Worm (Caenorhabditis elegans): ENCODE results near the gene W05B10.3.

W05B10.3 gene

DNA sequence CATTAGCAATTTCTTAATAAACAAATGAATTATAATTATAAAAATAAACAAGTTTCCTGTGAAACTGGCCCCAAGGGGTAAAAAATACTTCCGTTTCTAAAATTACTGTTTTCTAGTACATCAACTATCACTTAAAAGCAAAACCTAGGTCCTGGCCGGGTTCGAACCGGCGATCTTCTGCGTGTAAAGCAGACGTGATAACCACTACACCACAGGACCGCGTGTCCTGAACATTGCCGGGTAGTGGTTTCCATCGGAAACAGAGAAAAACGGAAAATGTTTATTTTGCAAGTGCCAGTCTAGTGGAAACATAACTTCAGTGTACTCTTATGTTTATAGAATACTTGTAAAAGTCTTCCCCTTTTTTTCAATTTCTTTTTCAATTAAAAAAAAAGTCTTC lies 21.7 kb upstream of the W05B10.3 start:
- no peak for TF ChIP-seq mdl-1 (tag; optimal IDR thresholded peaks at IDR 0.05)
- peak; percentile 7 for TF ChIP-seq nhr-90 (tag; optimal IDR thresholded peaks at IDR 0.05; ENCODE audit: poor library complexity)
- TF ChIP-seq nhr-28 (tag; optimal IDR thresholded peaks at IDR 0.05) = no peak
- no peak for TF ChIP-seq unc-130 (tag; optimal IDR thresholded peaks at IDR 0.05)
- peak; percentile 15 for TF ChIP-seq nhr-20 (tag; optimal IDR thresholded peaks at IDR 0.05)

DNA sequence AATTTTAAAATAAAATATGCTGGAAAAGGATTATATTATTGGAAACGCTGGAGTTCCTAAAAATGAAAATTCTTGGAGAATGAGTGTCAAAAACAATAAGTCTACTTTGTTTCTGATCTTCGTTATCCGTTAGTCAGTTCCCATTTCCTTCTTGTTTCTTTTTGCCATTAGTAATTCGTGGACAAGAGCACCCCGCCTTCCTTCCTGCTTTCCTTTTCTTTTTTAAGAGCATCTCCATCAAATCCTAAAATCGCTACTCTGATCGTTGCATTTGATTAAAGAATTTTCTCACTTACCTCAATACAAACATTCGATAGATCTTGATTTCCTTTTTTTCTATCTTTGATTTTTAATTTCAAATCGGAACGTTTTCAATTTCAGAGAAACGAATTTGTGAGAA lies 18.3 kb upstream of the W05B10.3 start, which contains the start of gene frpr-15:
TSS of gene frpr-15 (plus strand) at position 301 of the 400 bp plus-strand sequence.
- TF ChIP-seq jun-1 (tag; optimal IDR thresholded peaks at IDR 0.05) = no peak
- peak; percentile 9 for TF ChIP-seq fkh-10 (GFP tag; optimal IDR thresholded peaks at IDR 0.05)

DNA sequence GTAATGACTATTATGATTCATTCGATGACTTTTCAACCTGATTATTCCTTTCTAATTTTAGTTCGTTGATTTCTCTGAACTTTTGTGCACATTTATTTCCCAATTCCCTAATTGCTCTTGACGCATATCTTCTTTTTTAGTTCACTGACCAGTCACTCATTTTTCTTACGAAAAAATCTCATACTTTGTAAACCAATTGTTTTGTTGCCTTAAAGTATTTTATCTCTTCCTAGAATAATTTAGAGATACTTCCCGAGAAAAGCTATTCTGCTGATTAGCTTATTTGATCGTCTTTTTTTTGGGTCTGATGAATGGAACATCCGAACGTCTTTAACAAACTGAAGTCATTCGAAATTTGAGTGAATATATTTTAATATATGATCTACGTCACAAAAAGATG lies 17.8 kb upstream of the W05B10.3 start:
- TF ChIP-seq dsc-1 (tag; optimal IDR thresholded peaks at IDR 0.05) = peak; percentile 64
- TF ChIP-seq dpl-1 (GFP tag; optimal IDR thresholded peaks at IDR 0.05) = no peak
- peak; percentile 53 for TF ChIP-seq ceh-8 (GFP tag; optimal IDR thresholded peaks at IDR 0.05)
- TF ChIP-seq vab-15 (tag; optimal IDR thresholded peaks at IDR 0.05) = no peak
- no peak for TF ChIP-seq lir-3 (tag; optimal IDR thresholded peaks at IDR 0.05; ENCODE audit: poor library complexity)

DNA sequence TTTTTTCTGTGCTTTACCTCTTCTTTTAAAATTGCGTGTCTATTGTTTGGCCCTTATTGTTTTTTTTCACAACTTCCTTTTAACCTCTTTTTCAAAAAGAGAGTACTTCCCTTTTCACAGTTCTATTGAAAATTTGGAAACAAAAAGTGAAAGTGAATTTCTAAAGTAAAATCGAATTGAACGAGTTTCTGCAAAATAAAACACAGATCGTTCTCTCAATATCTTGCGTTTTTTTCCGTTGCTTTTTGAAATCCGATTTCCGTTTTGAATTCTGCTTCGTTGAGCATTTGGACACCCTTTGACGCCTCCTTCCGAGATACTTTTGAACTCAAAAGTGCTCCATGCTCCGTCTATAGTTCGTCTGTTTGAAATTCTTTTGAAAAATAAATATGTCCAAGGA lies 14.8 kb upstream of the W05B10.3 start:
- TF ChIP-seq lin-14 (GFP tag; optimal IDR thresholded peaks at IDR 0.05) = peak; percentile 26
- no peak for TF ChIP-seq snu-23 (GFP tag; optimal IDR thresholded peaks at IDR 0.05)
- TF ChIP-seq nhr-237 (tag; optimal IDR thresholded peaks at IDR 0.05) = no peak
- no peak for TF ChIP-seq alr-1 (tag; optimal IDR thresholded peaks at IDR 0.05; ENCODE audit: borderline replicate concordance)
- peak; percentile 91 for TF ChIP-seq fkh-10 (GFP tag; optimal IDR thresholded peaks at IDR 0.05)

DNA sequence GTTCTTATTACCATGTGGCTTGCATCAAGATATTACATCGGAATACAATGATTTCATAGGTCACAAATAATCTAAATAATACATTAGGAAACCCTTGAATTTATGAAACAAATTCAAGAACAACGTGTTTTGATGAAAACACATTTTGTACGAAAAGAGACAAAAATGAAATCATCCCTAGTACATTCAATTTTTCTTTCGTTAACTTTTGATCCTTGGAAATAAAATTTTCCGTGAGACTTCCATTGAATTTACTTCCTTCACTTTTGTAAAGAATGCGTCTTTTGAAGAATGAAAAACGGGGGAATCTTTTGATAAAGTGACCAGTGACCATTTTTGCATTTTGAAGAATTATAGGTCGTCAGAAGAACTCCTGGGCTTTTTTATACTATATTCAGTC lies 12.2 kb upstream of the W05B10.3 start:
- no peak for TF ChIP-seq F16B12.6 (tag; optimal IDR thresholded peaks at IDR 0.05)
- TF ChIP-seq fkh-10 (GFP tag; optimal IDR thresholded peaks at IDR 0.05) = peak; percentile 83
- TF ChIP-seq lin-14 (GFP tag; optimal IDR thresholded peaks at IDR 0.05) = peak; percentile 2
- no peak for TF ChIP-seq isw-1 (GFP tag; IDR thresholded peaks at IDR 0.05)
- no peak for TF ChIP-seq pag-3 (tag; optimal IDR thresholded peaks at IDR 0.05; ENCODE audit: borderline replicate concordance, insufficient read depth)
- no peak for TF ChIP-seq nhr-76 (tag; optimal IDR thresholded peaks at IDR 0.05)
- TF ChIP-seq pax-3 (tag; optimal IDR thresholded peaks at IDR 0.05) = no peak

DNA sequence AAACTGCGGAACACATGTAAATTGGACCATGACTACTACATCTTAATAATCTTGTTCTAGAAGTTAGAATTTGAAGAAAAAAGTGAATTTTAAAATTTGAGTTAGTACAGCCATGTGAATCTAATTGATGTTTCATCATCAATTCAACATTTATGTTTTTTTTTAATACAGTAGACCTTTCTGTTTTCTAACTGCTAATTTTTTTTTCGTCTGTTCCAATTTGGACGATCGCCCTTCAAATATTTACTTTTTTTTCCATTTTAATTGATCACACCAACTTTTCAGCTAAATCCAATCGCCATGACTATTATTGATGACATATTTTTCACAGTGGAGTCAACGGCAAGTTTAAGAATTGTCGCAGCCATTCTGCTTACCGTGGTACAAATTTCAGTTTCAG lies 9.1 kb upstream of the W05B10.3 start, which contains the start of gene srx-116:
TSS of gene srx-116 (plus strand) at position 301 of the 400 bp plus-strand sequence.
- no peak for TF ChIP-seq rnt-1 (tag; optimal IDR thresholded peaks at IDR 0.05)
- no peak for TF ChIP-seq dsc-1 (tag; optimal IDR thresholded peaks at IDR 0.05)
- TF ChIP-seq ces-1 (GFP tag; optimal IDR thresholded peaks at IDR 0.05) = no peak
- no peak for TF ChIP-seq C34B4.2 (tag; optimal IDR thresholded peaks at IDR 0.05)
- no peak for TF ChIP-seq lin-14 (GFP tag; optimal IDR thresholded peaks at IDR 0.05)

DNA sequence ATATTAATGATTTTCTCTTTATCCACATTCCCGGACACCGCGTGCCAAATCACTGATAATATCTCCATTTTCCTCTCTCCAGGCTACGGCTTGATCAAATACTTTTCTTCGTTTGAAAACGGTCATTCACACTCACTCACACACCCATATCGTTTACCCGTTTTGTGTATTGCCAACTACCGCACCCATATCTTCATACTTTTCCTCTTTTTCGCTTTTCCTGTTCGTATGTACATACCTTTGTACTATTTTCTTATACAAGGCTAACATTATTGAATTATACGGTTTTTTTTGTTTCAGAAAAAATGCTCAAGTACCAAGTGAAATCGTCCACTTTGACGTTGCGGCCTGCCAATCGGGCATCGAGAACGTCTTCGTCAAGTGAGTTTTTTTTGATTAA lies 6.4 kb upstream of the W05B10.3 start, which contains the start of gene W05B10.4:
TSS of gene W05B10.4 (plus strand) at position 301 of the 400 bp plus-strand sequence.
- TF ChIP-seq blmp-1 (tag; optimal IDR thresholded peaks at IDR 0.05) = peak; percentile 5
- TF ChIP-seq ceh-8 (GFP tag; optimal IDR thresholded peaks at IDR 0.05) = no peak
- TF ChIP-seq ztf-11 (tag; optimal IDR thresholded peaks at IDR 0.05) = no peak

DNA sequence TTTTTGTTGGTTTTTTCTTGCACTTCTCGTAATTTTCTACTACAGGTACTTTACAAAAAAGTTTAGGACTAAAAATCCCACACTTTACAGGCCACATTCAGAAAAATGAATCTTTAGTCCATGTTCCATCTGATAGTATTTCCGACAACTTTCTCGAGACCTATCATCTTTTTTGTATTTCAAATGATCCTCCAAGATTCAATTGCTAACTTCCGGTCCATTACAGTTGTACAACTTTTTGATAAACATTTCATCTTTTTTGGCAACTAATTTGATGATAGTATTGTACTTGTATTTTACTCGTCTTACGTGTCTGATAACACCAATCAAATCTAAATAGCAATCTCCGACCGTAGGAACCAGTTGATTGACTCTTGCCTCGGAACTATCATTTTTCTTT lies 5.9 kb upstream of the W05B10.3 start:
- TF ChIP-seq lin-14 (GFP tag; optimal IDR thresholded peaks at IDR 0.05) = peak; percentile 51
- peak in 3 of 6 experiments; percentile 37 to 57 (median 40) for TF ChIP-seq elt-3 (tag; optimal IDR thresholded peaks at IDR 0.05)
- TF ChIP-seq nhr-85 (tag) = peak; percentile 65
- peak; percentile 35 for TF ChIP-seq blmp-1 (tag; optimal IDR thresholded peaks at IDR 0.05)
- no peak for TF ChIP-seq snu-23 (GFP tag; optimal IDR thresholded peaks at IDR 0.05)
- TF ChIP-seq lin-39 (tag; optimal IDR thresholded peaks at IDR 0.05) = no peak
- peak; percentile 25 for TF ChIP-seq nhr-20 (tag; optimal IDR thresholded peaks at IDR 0.05)
- no peak for TF ChIP-seq lin-13 (GFP tag; optimal IDR thresholded peaks at IDR 0.05)
- no peak for TF ChIP-seq egl-13 (tag; optimal IDR thresholded peaks at IDR 0.05)

Measured in whole organism, L1 larva.